Fruit fly (Drosophila melanogaster): ENCODE results near the gene PQBP1.

Gene PQBP1

dm6 chr3R:25069569-25069968 lies 4.0 kb downstream of the PQBP1 start, which contains the start of the genes Stt3B and CG11839 (continued):
- TF ChIP-seq wek (GFP tag; optimal IDR thresholded peaks at IDR 0.05), result no peak
- no peak for TF ChIP-seq sim (GFP tag; IDR thresholded peaks at IDR 0.05)
- TF ChIP-seq CG32532 (GFP tag; IDR thresholded peaks at IDR 0.05), result peak; percentile 69; the same call in 1 of the 2 replicates
- peak; percentile 89 for TF ChIP-seq inv (GFP tag; IDR thresholded peaks at IDR 0.05; ENCODE audit: partially characterized antibody)
- TF ChIP-seq twi (tag; optimal IDR thresholded peaks at IDR 0.05), result peak; percentile 57
- TF ChIP-seq lola (GFP tag; optimal IDR thresholded peaks at IDR 0.05), result peak in 1 of 3 experiments; percentile 68
- TF ChIP-seq crp (GFP tag; optimal IDR thresholded peaks at IDR 0.05), result peak in 1 of 2 experiments; percentile 43
- TF ChIP-seq CG14014 (GFP tag; IDR thresholded peaks at IDR 0.05), result peak; percentile 65
- peak; percentile 97 for TF ChIP-seq unc-4 (GFP tag; IDR thresholded peaks at IDR 0.05; ENCODE audit: partially characterized antibody)
- TF ChIP-seq Doc2 (GFP tag; IDR thresholded peaks at IDR 0.05), result no peak
- no peak for TF ChIP-seq dan (GFP tag; IDR thresholded peaks at IDR 0.05)
- TF ChIP-seq dm (GFP tag; optimal IDR thresholded peaks at IDR 0.05), result peak; percentile 58
- TF ChIP-seq fru (optimal IDR thresholded peaks at IDR 0.05), result no peak
- TF ChIP-seq sd (tag; optimal IDR thresholded peaks at IDR 0.05), result no peak
- peak; percentile 58 for TF ChIP-seq Fer2 (tag; optimal IDR thresholded peaks at IDR 0.05)
- TF ChIP-seq Trl (optimal IDR thresholded peaks at IDR 0.05), result no peak
- peak; percentile 84 for TF ChIP-seq Trl (GFP tag; optimal IDR thresholded peaks at IDR 0.05)
- TF ChIP-seq Tbp (GFP tag; optimal IDR thresholded peaks at IDR 0.05), result no peak
- TF ChIP-seq tna (GFP tag; IDR thresholded peaks at IDR 0.05; ENCODE audit: partially characterized antibody), result peak; percentile 76; the same call in 1 of the 2 replicates
- TF ChIP-seq CG2129 (GFP tag; IDR thresholded peaks at IDR 0.05; ENCODE audit: partially characterized antibody), result peak; percentile 89
- TF ChIP-seq CG10366 (GFP tag; IDR thresholded peaks at IDR 0.05), result no peak
- TF ChIP-seq Sin3A (optimal IDR thresholded peaks at IDR 0.05), result peak; percentile 93
- peak; percentile 54 for TF ChIP-seq Ssrp (tag; optimal IDR thresholded peaks at IDR 0.05)
- TF ChIP-seq CG30431 (GFP tag; optimal IDR thresholded peaks at IDR 0.05), result no peak
- TF ChIP-seq da (GFP tag; optimal IDR thresholded peaks at IDR 0.05), result peak; percentile 18
- peak; percentile 69 for TF ChIP-seq CG1602 (GFP tag; optimal IDR thresholded peaks at IDR 0.05)
- peak; percentile 25; the same call in 1 of the 3 replicates for TF ChIP-seq so (GFP tag; IDR thresholded peaks at IDR 0.05)
- no peak for TF ChIP-seq CG6254 (GFP tag; optimal IDR thresholded peaks at IDR 0.05)
- peak; percentile 70 for TF ChIP-seq CG10654 (GFP tag; optimal IDR thresholded peaks at IDR 0.05)
- no peak for TF ChIP-seq aop (GFP tag; IDR thresholded peaks at IDR 0.05)
- TF ChIP-seq row (GFP tag; IDR thresholded peaks at IDR 0.05), result peak; percentile 95
- no peak for TF ChIP-seq CG8359 (GFP tag; optimal IDR thresholded peaks at IDR 0.05; ENCODE audit: borderline replicate concordance)
- no peak for TF ChIP-seq CG8765 (GFP tag; IDR thresholded peaks at IDR 0.05)
- peak; percentile 62 for TF ChIP-seq her (GFP tag; optimal IDR thresholded peaks at IDR 0.05)
- no peak for TF ChIP-seq bsh (GFP tag; optimal IDR thresholded peaks at IDR 0.05)
- TF ChIP-seq Sox102F (GFP tag; optimal IDR thresholded peaks at IDR 0.05), result no peak
- no peak for TF ChIP-seq ash1 (GFP tag; optimal IDR thresholded peaks at IDR 0.05)
- TF ChIP-seq D (optimal IDR thresholded peaks at IDR 0.05), result no peak
- no peak for TF ChIP-seq D (GFP tag; optimal IDR thresholded peaks at IDR 0.05)
- peak; percentile 96 for TF ChIP-seq Med (GFP tag)
- TF ChIP-seq eyg (GFP tag; optimal IDR thresholded peaks at IDR 0.05), result no peak
- TF ChIP-seq dpn (GFP tag; optimal IDR thresholded peaks at IDR 0.05), result peak; percentile 80 to 82
- peak; percentile 70 for TF ChIP-seq Atf-2 (GFP tag; optimal IDR thresholded peaks at IDR 0.05)
- TF ChIP-seq nmo (GFP tag; optimal IDR thresholded peaks at IDR 0.05), result peak; percentile 88
- TF ChIP-seq seq (GFP tag; IDR thresholded peaks at IDR 0.05), result no peak
- peak; percentile 70; the same call in 1 of the 2 replicates for TF ChIP-seq nerfin-2 (GFP tag; IDR thresholded peaks at IDR 0.05; ENCODE audit: partially characterized antibody)
- peak; percentile 62 for TF ChIP-seq B-H2 (GFP tag; optimal IDR thresholded peaks at IDR 0.05)
- TF ChIP-seq CG10543 (GFP tag; optimal IDR thresholded peaks at IDR 0.05), result no peak
- TF ChIP-seq Rx (GFP tag; IDR thresholded peaks at IDR 0.05), result no peak
- peak; percentile 74 for TF ChIP-seq CG13775 (GFP tag; optimal IDR thresholded peaks at IDR 0.05)
- TF ChIP-seq ewg (GFP tag; optimal IDR thresholded peaks at IDR 0.05), result no peak
- peak; percentile 96 for TF ChIP-seq MBD-R2 (GFP tag; IDR thresholded peaks at IDR 0.05)

Measured in whole organism, embryonic.